Worm (Caenorhabditis elegans) whole organism, L2 larva: ENCODE results near the gene snt-2.

ENCODE experiments used
- C34F6.9 ChIP-seq: fragments of 150-350 bp; optimal IDR thresholded peaks from 2 replicates; lab custom pipeline; 2014; ENCODE audit warnings: missing biosample characterization, missing genetic modification characterization
- F13H6.1 ChIP-seq: sonication (generic microtip); optimal IDR thresholded peaks from 2 replicates; lab custom pipeline; 2016; ENCODE audit warnings: missing genetic modification characterization, missing compliant biosample characterization
- R02D3.7 ChIP-seq: fragments of 150-350 bp; optimal IDR thresholded peaks from 2 replicates; lab custom pipeline; 2014; ENCODE audit warnings: missing biosample characterization, missing genetic modification characterization
- ZK546.5 ChIP-seq: sonication (generic microtip); optimal IDR thresholded peaks from 2 replicates; lab custom pipeline; 2017; ENCODE audit warnings: missing biosample characterization, missing genetic modification characterization
- aly-2 ChIP-seq: fragments of 150-350 bp; optimal IDR thresholded peaks from 2 replicates; lab custom pipeline; 2014; ENCODE audit warnings: missing biosample characterization, missing genetic modification characterization
- ama-1 ChIP-seq: fragments of 150-350 bp; optimal IDR thresholded peaks from 2 replicates; lab custom pipeline; 2018; ENCODE audit warnings: inconsistent platforms
- blmp-1 ChIP-seq: sonication (generic microtip); optimal IDR thresholded peaks from 2 replicates; lab custom pipeline; 2017; ENCODE audit warnings: missing genetic modification characterization, mild to moderate bottlenecking, missing compliant biosample characterization, antibody characterized with exemption, moderate library complexity; ENCODE audit not compliant: insufficient read depth
- ceh-16 ChIP-seq: fragments of 150-350 bp; optimal IDR thresholded peaks from 2 replicates; lab custom pipeline; 2014; ENCODE audit warnings: missing biosample characterization, missing genetic modification characterization
- crh-2 ChIP-seq: sonication (generic microtip); optimal IDR thresholded peaks from 2 replicates; lab custom pipeline; 2017; ENCODE audit warnings: missing biosample characterization, missing genetic modification characterization
- dmd-4 ChIP-seq: sonication (generic microtip); optimal IDR thresholded peaks from 2 replicates; lab custom pipeline; 2017; ENCODE audit warnings: missing biosample characterization, missing genetic modification characterization
- egl-27 ChIP-seq: sonication (generic microtip); optimal IDR thresholded peaks from 3 replicates; lab custom pipeline; 2017; ENCODE audit warnings: missing biosample characterization, missing genetic modification reagents, missing genetic modification characterization
- elt-1 ChIP-seq: fragments of 150-350 bp; optimal IDR thresholded peaks from 2 replicates; lab custom pipeline; 2014; ENCODE audit warnings: missing biosample characterization, missing genetic modification characterization
- elt-3 ChIP-seq: sonication (generic microtip); optimal IDR thresholded peaks from 2 replicates; lab custom pipeline; 2017; ENCODE audit warnings: missing biosample characterization, missing genetic modification characterization
- fos-1 ChIP-seq: fragments of 150-350 bp; optimal IDR thresholded peaks from 2 replicates; lab custom pipeline; 2014; ENCODE audit warnings: missing biosample characterization, missing genetic modification characterization
- gmeb-1 ChIP-seq: fragments of 150-350 bp; optimal IDR thresholded peaks from 2 replicates; lab custom pipeline; 2014; ENCODE audit warnings: missing biosample characterization, missing genetic modification characterization
- lin-13 ChIP-seq: fragments of 150-350 bp; optimal IDR thresholded peaks from 2 replicates; lab custom pipeline; 2014; ENCODE audit warnings: missing biosample characterization, missing genetic modification reagents, missing genetic modification characterization
- lin-39 ChIP-seq: fragments of 150-350 bp; optimal IDR thresholded peaks from 2 replicates; lab custom pipeline; 2014; ENCODE audit warnings: missing biosample characterization, missing genetic modification reagents, missing genetic modification characterization
- lsy-2 ChIP-seq, 2 experiments: fragments of 150-350 bp in 1 of 2; sonication (generic microtip) in 1 of 2; optimal IDR thresholded peaks; 2 replicates each; lab custom pipeline; 2014 to 2017; ENCODE audit warnings: missing biosample characterization in 2 of 2, missing genetic modification characterization in 2 of 2
- mab-5 ChIP-seq: fragments of 150-350 bp; optimal IDR thresholded peaks from 2 replicates; lab custom pipeline; 2014; ENCODE audit warnings: missing biosample characterization, missing genetic modification characterization
- mbf-1 ChIP-seq: sonication (generic microtip); optimal IDR thresholded peaks from 2 replicates; lab custom pipeline; 2017; ENCODE audit warnings: missing biosample characterization, missing genetic modification characterization
- nhr-21 ChIP-seq: fragments of 150-350 bp; optimal IDR thresholded peaks from 2 replicates; lab custom pipeline; 2014; ENCODE audit warnings: missing biosample characterization, missing genetic modification characterization
- nhr-237 ChIP-seq: fragments of 150-350 bp; optimal IDR thresholded peaks from 2 replicates; lab custom pipeline; 2014; ENCODE audit warnings: missing biosample characterization, missing genetic modification characterization
- nhr-25 ChIP-seq: fragments of 150-350 bp; sonication (generic microtip); optimal IDR thresholded peaks from 3 replicates; lab custom pipeline; 2014; ENCODE audit warnings: missing biosample characterization, missing genetic modification characterization
- nhr-77 ChIP-seq: fragments of 150-350 bp; optimal IDR thresholded peaks from 2 replicates; lab custom pipeline; 2014; ENCODE audit warnings: missing biosample characterization, missing genetic modification characterization
- peb-1 ChIP-seq: fragments of 150-350 bp; optimal IDR thresholded peaks from 2 replicates; lab custom pipeline; 2014; ENCODE audit warnings: missing biosample characterization, missing genetic modification characterization
- sem-4 ChIP-seq: fragments of 150-350 bp; optimal IDR thresholded peaks from 2 replicates; lab custom pipeline; 2014; ENCODE audit warnings: missing biosample characterization, missing genetic modification reagents, missing genetic modification characterization
- skn-1 ChIP-seq: sonication (generic microtip); optimal IDR thresholded peaks from 2 replicates; lab custom pipeline; 2017; ENCODE audit warnings: missing biosample characterization, missing genetic modification characterization
- sma-9 ChIP-seq, 2 experiments: fragments of 150-350 bp in 1 of 2; sonication (generic microtip) in 1 of 2; optimal IDR thresholded peaks; 2 replicates each; lab custom pipeline; 2014 to 2016; ENCODE audit warnings: missing genetic modification characterization in 2 of 2, mild to moderate bottlenecking in 1 of 2, missing biosample characterization in 1 of 2, missing compliant biosample characterization in 1 of 2, missing genetic modification reagents in 1 of 2, moderate library complexity in 1 of 2
- snpc-4 ChIP-seq: fragments of 150-350 bp; optimal IDR thresholded peaks from 2 replicates; lab custom pipeline; 2014; ENCODE audit warnings: missing biosample characterization, missing genetic modification characterization
- unc-39 ChIP-seq: fragments of 150-350 bp; optimal IDR thresholded peaks from 2 replicates; lab custom pipeline; 2014; ENCODE audit warnings: missing biosample characterization, missing genetic modification characterization
- unc-62 ChIP-seq: fragments of 150-350 bp; optimal IDR thresholded peaks from 2 replicates; lab custom pipeline; 2014; ENCODE audit warnings: missing biosample characterization, missing genetic modification reagents, missing genetic modification characterization
- zag-1 ChIP-seq: fragments of 150-350 bp; optimal IDR thresholded peaks from 2 replicates; lab custom pipeline; 2014; ENCODE audit warnings: missing biosample characterization, missing genetic modification characterization
- ztf-1 ChIP-seq: fragments of 200-800 bp; sonication (Bioruptor generic); conservative IDR thresholded peaks from 2 replicates; pipeline ENCODE4 v1.3.6; 2022; ENCODE audit warnings: missing genetic modification characterization, missing compliant biosample characterization
- ztf-11 ChIP-seq: sonication (generic microtip); optimal IDR thresholded peaks from 2 replicates; lab custom pipeline; 2017; ENCODE audit warnings: missing biosample characterization, missing genetic modification characterization
- ztf-4 ChIP-seq: fragments of 150-350 bp; optimal IDR thresholded peaks from 2 replicates; lab custom pipeline; 2014; ENCODE audit warnings: missing biosample characterization, missing genetic modification characterization

snt-2 gene

DNA sequence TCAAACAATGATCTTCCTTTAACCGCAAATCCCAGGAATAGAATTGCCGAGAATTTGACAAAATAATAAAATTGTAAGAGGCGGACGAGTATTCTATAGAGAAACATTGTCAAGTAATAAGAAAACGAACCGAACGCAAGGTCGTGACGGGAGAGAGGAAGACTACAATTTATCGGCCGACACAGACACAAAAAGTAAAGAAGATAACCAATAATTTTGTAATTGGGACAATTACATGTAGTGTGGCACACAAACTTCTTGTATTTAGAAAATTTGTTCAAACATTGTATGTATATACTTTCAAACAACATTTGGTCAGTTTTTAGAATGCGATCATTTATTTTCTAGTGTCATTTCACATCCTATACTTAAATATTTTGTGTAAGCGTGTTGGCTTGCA lies 38.4 kb upstream of the snt-2 start, which contains the start of gene ceeh-1:
TSS of gene ceeh-1 (minus strand) at position 317 of the 400 bp plus-strand sequence.
- TF ChIP-seq fos-1, result peak; percentile 32
- no peak for TF ChIP-seq peb-1 (tag; lab: Kevin White, UChicago)

DNA sequence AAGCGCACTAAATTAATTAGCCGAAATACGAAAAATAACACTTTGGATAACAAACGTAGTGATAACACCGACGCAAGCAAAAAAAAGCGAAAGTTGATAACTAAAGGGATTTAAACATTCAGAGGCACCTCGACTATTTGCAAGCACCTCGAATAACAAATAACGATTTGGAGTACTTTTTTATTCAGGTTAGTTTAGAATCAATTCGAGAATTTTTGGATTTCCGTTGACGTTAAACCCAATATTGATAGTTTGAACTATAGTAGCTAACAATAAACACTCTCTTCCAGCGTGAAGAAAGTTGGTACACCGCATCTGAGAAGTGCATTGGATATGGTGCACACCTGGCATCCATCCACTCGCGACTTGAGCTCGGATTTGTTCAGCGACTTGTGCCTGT lies 31.7 kb upstream of the snt-2 start:
- TF ChIP-seq mab-5 (tag; lab: Kevin White, UChicago) (no peak), unc-62 (GFP tag; lab: Kevin White, UChicago) (no peak), lsy-2 (tag; optimal IDR thresholded peaks at IDR 0.05; lab: Kevin White, UChicago) (no peak), ztf-11 (no peak), lin-39 (tag; lab: Kevin White, UChicago) (no peak), zag-1 (no peak), unc-39 (tag; lab: Kevin White, UChicago) (no peak), sma-9 (GFP tag; optimal IDR thresholded peaks at IDR 0.05; lab: Kevin White, UChicago) (no peak), sma-9 (tag; optimal IDR thresholded peaks at IDR 0.05; lab: Kevin White, UChicago) (no peak), F13H6.1 (tag; lab: Kevin White, UChicago) (no peak), fos-1 (no peak), sem-4 (tag; lab: Kevin White, UChicago) (no peak), dmd-4 (no peak), aly-2 (tag; lab: Kevin White, UChicago) (no peak), lin-13 (GFP tag; lab: Kevin White, UChicago) (no peak)

DNA sequence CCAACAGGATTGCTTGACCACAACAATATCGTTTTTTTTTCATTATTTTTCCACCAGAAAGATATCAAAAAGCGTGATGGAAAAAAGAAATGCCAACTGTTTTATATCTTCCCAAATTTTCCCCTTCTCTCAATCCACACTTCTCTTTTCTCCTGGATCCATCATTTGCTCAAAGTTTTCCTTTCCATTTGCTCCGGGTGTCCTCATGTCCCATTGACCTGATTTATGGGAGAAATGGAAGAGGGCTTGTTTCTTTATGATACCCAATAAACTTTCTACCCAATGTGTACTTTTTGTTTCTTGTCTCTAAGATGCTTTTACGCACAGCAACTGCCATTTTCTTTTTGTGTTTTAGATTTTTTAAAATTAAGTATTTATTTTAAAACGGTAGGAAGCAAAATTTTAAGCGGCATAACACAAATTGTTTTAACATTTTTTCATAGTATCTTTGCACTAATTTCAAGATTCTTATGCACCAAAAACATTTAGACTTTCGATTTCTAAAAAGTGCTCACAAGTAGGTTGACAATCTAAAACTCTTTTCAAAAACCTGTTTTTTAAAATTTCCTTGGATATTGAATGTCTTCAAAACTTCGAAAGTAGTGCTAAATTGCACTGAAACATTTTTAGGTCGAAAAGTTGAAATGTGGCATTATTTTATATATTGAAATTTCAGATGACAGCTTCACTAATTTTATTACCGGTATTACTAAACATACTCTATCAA lies 29.2 kb upstream of the snt-2 start, which contains the start of gene clec-149:
TSS of gene clec-149 (plus strand) at position 677 of the 727 bp plus-strand sequence.
- TF ChIP-seq F13H6.1 (tag; lab: Kevin White, UChicago) (no peak), lsy-2 (tag; optimal IDR thresholded peaks at IDR 0.05; lab: Kevin White, UChicago) (peak in 1 of 2 experiments; percentile 25), gmeb-1 (tag; lab: Kevin White, UChicago) (no peak), ztf-11 (no peak), R02D3.7 (tag; lab: Kevin White, UChicago) (no peak), egl-27 (tag; lab: Kevin White, UChicago) (no peak), sma-9 (GFP tag; optimal IDR thresholded peaks at IDR 0.05; lab: Kevin White, UChicago) (peak; percentile 13), sma-9 (tag; optimal IDR thresholded peaks at IDR 0.05; lab: Kevin White, UChicago) (no peak), nhr-25 (tag; lab: Kevin White, UChicago) (no peak), ztf-1 (no peak), fos-1 (no peak), unc-39 (tag; lab: Kevin White, UChicago) (no peak), elt-1 (no peak), mab-5 (tag; lab: Kevin White, UChicago) (peak; percentile 33), nhr-237 (tag; lab: Kevin White, UChicago) (no peak), ZK546.5 (tag; lab: Kevin White, UChicago) (no peak), ceh-16 (tag; lab: Kevin White, UChicago) (no peak), C34F6.9 (tag; lab: Kevin White, UChicago) (peak; percentile 22), elt-3 (no peak), ztf-4 (no peak), nhr-21 (tag; lab: Kevin White, UChicago) (no peak), ama-1 (lab: Kevin White, UChicago) (no peak), crh-2 (tag; lab: Kevin White, UChicago) (no peak), nhr-77 (no peak), skn-1 (no peak), blmp-1 (no peak), mbf-1 (tag; lab: Kevin White, UChicago) (no peak)

DNA sequence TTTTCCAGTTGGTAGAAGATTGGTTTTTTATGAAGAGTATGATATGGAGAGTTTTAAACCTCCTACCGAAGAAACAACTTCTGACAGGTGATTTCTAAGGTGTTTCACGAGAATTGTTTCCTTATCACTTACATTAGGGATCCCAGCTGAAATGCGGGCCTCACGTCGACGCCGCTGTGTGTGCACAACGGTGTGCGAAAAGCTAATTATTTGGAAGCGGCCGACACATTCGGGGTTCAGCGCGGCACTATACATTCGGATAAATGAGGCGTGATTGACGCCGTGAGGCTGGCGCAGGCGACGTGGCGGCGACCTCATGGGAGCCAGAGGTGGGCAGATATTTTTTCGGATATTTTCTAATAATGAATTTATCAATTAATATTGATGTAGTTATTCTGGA lies 25.8 kb upstream of the snt-2 start:
- TF ChIP-seq peb-1 (tag; lab: Kevin White, UChicago), result no peak
- no peak for TF ChIP-seq ZK546.5 (tag; lab: Kevin White, UChicago)
- no peak for TF ChIP-seq nhr-237 (tag; lab: Kevin White, UChicago)
- TF ChIP-seq R02D3.7 (tag; lab: Kevin White, UChicago), result no peak
- TF ChIP-seq snpc-4 (tag; lab: Kevin White, UChicago), result peak; percentile 69
- TF ChIP-seq unc-62 (GFP tag; lab: Kevin White, UChicago), result no peak
- TF ChIP-seq elt-3, result no peak
